Fruit fly (Drosophila melanogaster) whole organism, prepupa: Measurements from ENCODE around the gene Adk2.

Experiments
- CG11294 ChIP-seq: fragments of 200-800 bp; sonication (Bioruptor generic); IDR thresholded peaks from 2 replicates; pipeline ENCODE4 v1.3.6; 2022; ENCODE audit warnings: missing biosample characterization, missing genetic modification characterization
- CG34406 ChIP-seq: fragments of 200-800 bp; sonication (Bioruptor generic); optimal IDR thresholded peaks from 3 replicates; lab custom pipeline; 2016; ENCODE audit warnings: missing biosample characterization, missing genetic modification characterization
- CG3919 ChIP-seq: fragments of 200-800 bp; sonication (Bioruptor generic); optimal IDR thresholded peaks from 3 replicates; lab custom pipeline; 2016; ENCODE audit warnings: missing biosample characterization, missing genetic modification characterization
- Gug ChIP-seq: fragments of 200-800 bp; sonication (Bioruptor generic); IDR thresholded peaks from 2 replicates; pipeline ENCODE4 v1.3.6; 2022; ENCODE audit warnings: missing biosample characterization, missing genetic modification characterization
- Met ChIP-seq: fragments of 200-800 bp; sonication (Bioruptor generic); optimal IDR thresholded peaks from 3 replicates; lab custom pipeline; 2016; ENCODE audit warnings: missing biosample characterization, missing genetic modification characterization
- eg ChIP-seq: fragments of 200-800 bp; sonication (Bioruptor generic); IDR thresholded peaks from 3 replicates; pipeline ENCODE4 v1.3.6; 2022; ENCODE audit warnings: missing biosample characterization, missing genetic modification characterization

DNA sequence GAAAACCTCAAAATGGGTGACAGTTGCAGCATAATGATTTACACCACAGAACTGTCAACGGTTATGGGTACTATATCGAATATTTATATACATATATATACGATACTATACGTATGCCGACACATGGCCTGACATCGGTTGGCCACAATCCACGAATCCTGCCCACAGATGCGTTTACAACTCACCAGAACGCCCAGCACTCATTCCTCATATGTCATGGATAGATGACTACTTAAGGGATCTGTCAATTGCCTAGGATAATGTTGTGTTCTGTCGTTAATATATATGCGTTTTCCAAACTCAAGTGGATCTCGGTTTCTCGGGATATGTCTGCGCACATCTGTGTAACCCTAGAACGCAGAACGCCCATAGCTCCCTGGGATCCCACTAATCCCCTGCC is 35.9 kb upstream of the Adk2 start:
- TF ChIP-seq Met (GFP tag; lab: Kevin White, UChicago), result no peak
- TF ChIP-seq CG11294 (GFP tag; lab: Robert Waterston, UW), result no peak
- no peak for TF ChIP-seq CG3919 (GFP tag; lab: Kevin White, UChicago)
- no peak for TF ChIP-seq Gug
- no peak for TF ChIP-seq CG34406
- no peak for TF ChIP-seq eg
